Worm (Caenorhabditis elegans) whole organism, L2 larva: Measurements from ENCODE around the gene Y7A9D.1.

Experiments
- C34F6.9 ChIP-seq: fragments of 150-350 bp; optimal IDR thresholded peaks from 2 replicates; lab custom pipeline; 2014; ENCODE audit warnings: missing biosample characterization, missing genetic modification characterization
- F13H6.1 ChIP-seq: sonication (generic microtip); optimal IDR thresholded peaks from 2 replicates; lab custom pipeline; 2016; ENCODE audit warnings: missing genetic modification characterization, missing compliant biosample characterization
- Y55F3AM.14 ChIP-seq: fragments of 200-800 bp; sonication (Bioruptor generic); optimal IDR thresholded peaks from 2 replicates; lab custom pipeline; 2018; ENCODE audit warnings: mild to moderate bottlenecking, missing genetic modification characterization, missing compliant biosample characterization
- ZK546.5 ChIP-seq: sonication (generic microtip); optimal IDR thresholded peaks from 2 replicates; lab custom pipeline; 2017; ENCODE audit warnings: missing biosample characterization, missing genetic modification characterization
- alr-1 ChIP-seq: fragments of 150-350 bp; optimal IDR thresholded peaks from 2 replicates; lab custom pipeline; 2014; ENCODE audit warnings: missing biosample characterization, missing genetic modification characterization
- aly-2 ChIP-seq: fragments of 150-350 bp; optimal IDR thresholded peaks from 2 replicates; lab custom pipeline; 2014; ENCODE audit warnings: missing biosample characterization, missing genetic modification characterization
- ama-1 ChIP-seq: fragments of 150-350 bp; optimal IDR thresholded peaks from 2 replicates; lab custom pipeline; 2018; ENCODE audit warnings: inconsistent platforms
- blmp-1 ChIP-seq: sonication (generic microtip); optimal IDR thresholded peaks from 2 replicates; lab custom pipeline; 2017; ENCODE audit warnings: missing genetic modification characterization, mild to moderate bottlenecking, missing compliant biosample characterization, antibody characterized with exemption, moderate library complexity; ENCODE audit not compliant: insufficient read depth
- ceh-82 ChIP-seq: fragments of 150-350 bp; optimal IDR thresholded peaks from 2 replicates; lab custom pipeline; 2014; ENCODE audit warnings: missing biosample characterization, missing genetic modification characterization
- crh-2 ChIP-seq: sonication (generic microtip); optimal IDR thresholded peaks from 2 replicates; lab custom pipeline; 2017; ENCODE audit warnings: missing biosample characterization, missing genetic modification characterization
- dmd-4 ChIP-seq: sonication (generic microtip); optimal IDR thresholded peaks from 2 replicates; lab custom pipeline; 2017; ENCODE audit warnings: missing biosample characterization, missing genetic modification characterization
- elt-1 ChIP-seq: fragments of 150-350 bp; optimal IDR thresholded peaks from 2 replicates; lab custom pipeline; 2014; ENCODE audit warnings: missing biosample characterization, missing genetic modification characterization
- elt-3 ChIP-seq: sonication (generic microtip); optimal IDR thresholded peaks from 2 replicates; lab custom pipeline; 2017; ENCODE audit warnings: missing biosample characterization, missing genetic modification characterization
- gmeb-1 ChIP-seq: fragments of 150-350 bp; optimal IDR thresholded peaks from 2 replicates; lab custom pipeline; 2014; ENCODE audit warnings: missing biosample characterization, missing genetic modification characterization
- lin-11 ChIP-seq: fragments of 150-350 bp; sonication (generic microtip); optimal IDR thresholded peaks from 2 replicates; lab custom pipeline; 2014; ENCODE audit warnings: missing biosample characterization, missing genetic modification characterization, inconsistent platforms, mixed read lengths
- lin-13 ChIP-seq: fragments of 150-350 bp; optimal IDR thresholded peaks from 2 replicates; lab custom pipeline; 2014; ENCODE audit warnings: missing biosample characterization, missing genetic modification reagents, missing genetic modification characterization
- lin-39 ChIP-seq: fragments of 150-350 bp; optimal IDR thresholded peaks from 2 replicates; lab custom pipeline; 2014; ENCODE audit warnings: missing biosample characterization, missing genetic modification reagents, missing genetic modification characterization
- lsy-2 ChIP-seq, 2 experiments: fragments of 150-350 bp in 1 of 2; sonication (generic microtip) in 1 of 2; optimal IDR thresholded peaks; 2 replicates each; lab custom pipeline; 2014 to 2017; ENCODE audit warnings: missing biosample characterization in 2 of 2, missing genetic modification characterization in 2 of 2
- mab-5 ChIP-seq: fragments of 150-350 bp; optimal IDR thresholded peaks from 2 replicates; lab custom pipeline; 2014; ENCODE audit warnings: missing biosample characterization, missing genetic modification characterization
- mbf-1 ChIP-seq: sonication (generic microtip); optimal IDR thresholded peaks from 2 replicates; lab custom pipeline; 2017; ENCODE audit warnings: missing biosample characterization, missing genetic modification characterization
- mdl-1 ChIP-seq, 2 experiments: fragments of 150-350 bp in 1 of 2; sonication (generic microtip) in 1 of 2; optimal IDR thresholded peaks; 2 replicates each; lab custom pipeline; 2017; ENCODE audit warnings: missing biosample characterization in 2 of 2, missing genetic modification characterization in 2 of 2
- nhr-10 ChIP-seq: sonication (generic microtip); optimal IDR thresholded peaks from 2 replicates; lab custom pipeline; 2017; ENCODE audit warnings: missing biosample characterization, missing genetic modification characterization
- nhr-11 ChIP-seq: fragments of 150-350 bp; optimal IDR thresholded peaks from 2 replicates; lab custom pipeline; 2014; ENCODE audit warnings: missing biosample characterization, missing genetic modification characterization
- nhr-12 ChIP-seq: fragments of 150-350 bp; optimal IDR thresholded peaks from 2 replicates; lab custom pipeline; 2014; ENCODE audit warnings: missing biosample characterization, missing genetic modification characterization
- nhr-129 ChIP-seq: fragments of 150-350 bp; optimal IDR thresholded peaks from 2 replicates; lab custom pipeline; 2014; ENCODE audit warnings: missing biosample characterization, missing genetic modification characterization
- nhr-21 ChIP-seq: fragments of 150-350 bp; optimal IDR thresholded peaks from 2 replicates; lab custom pipeline; 2014; ENCODE audit warnings: missing biosample characterization, missing genetic modification characterization
- nhr-23 ChIP-seq: fragments of 150-350 bp; optimal IDR thresholded peaks from 2 replicates; lab custom pipeline; 2014; ENCODE audit warnings: missing biosample characterization, missing genetic modification reagents, missing genetic modification characterization
- nhr-25 ChIP-seq: fragments of 150-350 bp; sonication (generic microtip); optimal IDR thresholded peaks from 3 replicates; lab custom pipeline; 2014; ENCODE audit warnings: missing biosample characterization, missing genetic modification characterization
- nhr-6 ChIP-seq: fragments of 150-350 bp; optimal IDR thresholded peaks from 2 replicates; lab custom pipeline; 2014; ENCODE audit warnings: missing biosample characterization, missing genetic modification characterization
- nhr-77 ChIP-seq: fragments of 150-350 bp; optimal IDR thresholded peaks from 2 replicates; lab custom pipeline; 2014; ENCODE audit warnings: missing biosample characterization, missing genetic modification characterization
- peb-1 ChIP-seq: fragments of 150-350 bp; optimal IDR thresholded peaks from 2 replicates; lab custom pipeline; 2014; ENCODE audit warnings: missing biosample characterization, missing genetic modification characterization
- sem-4 ChIP-seq: fragments of 150-350 bp; optimal IDR thresholded peaks from 2 replicates; lab custom pipeline; 2014; ENCODE audit warnings: missing biosample characterization, missing genetic modification reagents, missing genetic modification characterization
- skn-1 ChIP-seq: sonication (generic microtip); optimal IDR thresholded peaks from 2 replicates; lab custom pipeline; 2017; ENCODE audit warnings: missing biosample characterization, missing genetic modification characterization
- sma-3 ChIP-seq: sonication (generic microtip); optimal IDR thresholded peaks from 2 replicates; lab custom pipeline; 2016; ENCODE audit warnings: missing genetic modification reagents, missing genetic modification characterization, missing compliant biosample characterization
- sma-9 ChIP-seq, 2 experiments: fragments of 150-350 bp in 1 of 2; sonication (generic microtip) in 1 of 2; optimal IDR thresholded peaks; 2 replicates each; lab custom pipeline; 2014 to 2016; ENCODE audit warnings: missing genetic modification characterization in 2 of 2, mild to moderate bottlenecking in 1 of 2, missing biosample characterization in 1 of 2, missing compliant biosample characterization in 1 of 2, missing genetic modification reagents in 1 of 2, moderate library complexity in 1 of 2
- unc-39 ChIP-seq: fragments of 150-350 bp; optimal IDR thresholded peaks from 2 replicates; lab custom pipeline; 2014; ENCODE audit warnings: missing biosample characterization, missing genetic modification characterization
- ztf-1 ChIP-seq: fragments of 200-800 bp; sonication (Bioruptor generic); conservative IDR thresholded peaks from 2 replicates; pipeline ENCODE4 v1.3.6; 2022; ENCODE audit warnings: missing genetic modification characterization, missing compliant biosample characterization
- ztf-11 ChIP-seq: sonication (generic microtip); optimal IDR thresholded peaks from 2 replicates; lab custom pipeline; 2017; ENCODE audit warnings: missing biosample characterization, missing genetic modification characterization
- ztf-4 ChIP-seq: fragments of 150-350 bp; optimal IDR thresholded peaks from 2 replicates; lab custom pipeline; 2014; ENCODE audit warnings: missing biosample characterization, missing genetic modification characterization

Y7A9D.1 gene

DNA sequence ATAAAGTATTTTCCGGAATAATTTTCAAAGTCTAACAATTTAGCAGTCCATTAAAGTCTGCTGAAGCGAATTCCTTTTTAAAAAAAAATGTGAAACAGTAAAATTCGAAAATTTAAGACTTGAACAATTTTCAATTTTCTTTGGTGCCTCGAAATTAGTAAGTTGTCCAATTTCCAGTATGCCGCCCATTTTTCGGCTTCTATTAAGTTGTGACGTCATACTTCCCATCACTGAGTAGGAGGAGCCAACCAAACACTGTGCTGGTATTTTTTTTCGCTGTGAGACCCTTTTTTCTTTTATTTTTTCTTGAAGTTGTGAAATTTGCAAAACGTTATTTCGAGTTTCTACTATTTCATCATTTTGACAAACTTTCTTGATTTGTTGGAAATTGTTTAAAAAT, 11.4 kb downstream of the Y7A9D.1 start:
- TF ChIP-seq F13H6.1 (tag; lab: Kevin White, UChicago) (no peak), gmeb-1 (tag; lab: Kevin White, UChicago) (no peak), lin-13 (GFP tag; lab: Kevin White, UChicago) (no peak), lsy-2 (tag; optimal IDR thresholded peaks at IDR 0.05; lab: Kevin White, UChicago) (no peak), unc-39 (tag; lab: Kevin White, UChicago) (no peak), alr-1 (tag; lab: Kevin White, UChicago) (no peak), nhr-11 (no peak), mdl-1 (tag; optimal IDR thresholded peaks at IDR 0.05; lab: Kevin White, UChicago) (no peak), ama-1 (lab: Kevin White, UChicago) (no peak), lin-39 (no peak), mbf-1 (tag; lab: Kevin White, UChicago) (no peak), nhr-10 (tag; lab: Kevin White, UChicago) (no peak), C34F6.9 (tag; lab: Kevin White, UChicago) (no peak), nhr-12 (tag; lab: Kevin White, UChicago) (no peak), nhr-21 (no peak), dmd-4 (tag; lab: Kevin White, UChicago) (no peak), elt-1 (tag; lab: Kevin White, UChicago) (no peak), elt-3 (no peak)
- TF ChIP-seq, all 48 proteins: peak for 0

DNA sequence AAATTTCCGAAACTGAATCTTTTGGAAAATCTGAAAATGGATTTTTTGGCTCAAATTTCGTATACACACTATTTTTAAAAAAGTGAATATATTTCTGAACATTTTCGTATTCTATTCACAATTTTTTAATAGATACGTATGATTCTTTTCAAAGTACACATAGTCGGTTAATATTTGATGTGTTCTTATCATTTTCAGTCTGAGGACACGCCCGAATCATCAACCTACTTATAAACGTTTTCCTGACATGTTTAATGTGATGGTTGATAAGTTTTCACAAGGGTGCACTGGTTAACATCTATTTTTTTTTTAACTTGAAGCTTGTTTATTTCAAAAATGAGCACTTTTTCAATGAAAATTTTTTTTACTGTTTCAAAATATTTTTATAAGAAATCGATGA, 17.4 kb downstream of the Y7A9D.1 start:
- TF ChIP-seq skn-1 (tag; lab: Kevin White, UChicago) (no peak), ZK546.5 (tag; lab: Kevin White, UChicago) (no peak), blmp-1 (no peak), nhr-10 (tag; lab: Kevin White, UChicago) (no peak), mbf-1 (tag; lab: Kevin White, UChicago) (no peak), ama-1 (lab: Kevin White, UChicago) (no peak), nhr-23 (tag; lab: Kevin White, UChicago) (no peak), alr-1 (tag; lab: Kevin White, UChicago) (no peak), mdl-1 (tag; optimal IDR thresholded peaks at IDR 0.05; lab: Kevin White, UChicago) (no peak), lin-11 (tag; lab: Kevin White, UChicago) (no peak), sma-3 (GFP tag; lab: Kevin White, UChicago) (no peak), crh-2 (tag; lab: Kevin White, UChicago) (no peak), nhr-11 (no peak), gmeb-1 (tag; lab: Kevin White, UChicago) (no peak), nhr-77 (tag; lab: Kevin White, UChicago) (no peak), nhr-6 (tag; lab: Kevin White, UChicago) (no peak), mab-5 (tag; lab: Kevin White, UChicago) (no peak), unc-39 (tag; lab: Kevin White, UChicago) (no peak)

DNA sequence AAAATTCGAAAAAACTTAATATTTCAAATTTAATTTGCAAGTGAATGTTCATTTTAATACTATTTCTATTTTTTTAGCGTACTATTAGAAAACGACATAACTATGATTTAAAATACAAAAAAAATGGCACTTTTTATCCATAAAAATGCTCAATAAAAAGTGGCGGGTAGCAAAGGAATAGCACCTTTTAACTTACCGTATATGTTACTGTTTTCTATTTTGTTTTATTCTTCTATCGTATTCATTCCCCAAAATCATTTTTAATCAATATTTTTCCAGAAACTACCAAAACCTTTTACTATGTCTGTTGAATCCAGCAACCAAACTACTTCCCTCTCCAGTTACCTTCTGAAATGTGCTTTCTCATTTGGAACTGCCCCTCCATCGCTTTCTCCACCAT, 31.3 kb downstream of the Y7A9D.1 start, which contains the start of gene C35D6.4:
C35D6.4 (plus strand) TSS at position 301 of the 400 bp plus-strand sequence.
- TF ChIP-seq sem-4 (no peak), ama-1 (lab: Kevin White, UChicago) (no peak), nhr-12 (tag; lab: Kevin White, UChicago) (no peak), nhr-6 (tag; lab: Kevin White, UChicago) (no peak), lin-39 (no peak), Y55F3AM.14 (no peak), skn-1 (tag; lab: Kevin White, UChicago) (no peak), ceh-82 (tag; lab: Kevin White, UChicago) (no peak), nhr-129 (tag; lab: Kevin White, UChicago) (no peak), elt-3 (no peak), C34F6.9 (tag; lab: Kevin White, UChicago) (no peak), peb-1 (no peak), nhr-10 (tag; lab: Kevin White, UChicago) (no peak), alr-1 (tag; lab: Kevin White, UChicago) (no peak), elt-1 (tag; lab: Kevin White, UChicago) (no peak), ZK546.5 (tag; lab: Kevin White, UChicago) (no peak), ztf-1 (no peak), dmd-4 (tag; lab: Kevin White, UChicago) (no peak), crh-2 (tag; lab: Kevin White, UChicago) (no peak)
- TF ChIP-seq, all 48 proteins: peak for 0

DNA sequence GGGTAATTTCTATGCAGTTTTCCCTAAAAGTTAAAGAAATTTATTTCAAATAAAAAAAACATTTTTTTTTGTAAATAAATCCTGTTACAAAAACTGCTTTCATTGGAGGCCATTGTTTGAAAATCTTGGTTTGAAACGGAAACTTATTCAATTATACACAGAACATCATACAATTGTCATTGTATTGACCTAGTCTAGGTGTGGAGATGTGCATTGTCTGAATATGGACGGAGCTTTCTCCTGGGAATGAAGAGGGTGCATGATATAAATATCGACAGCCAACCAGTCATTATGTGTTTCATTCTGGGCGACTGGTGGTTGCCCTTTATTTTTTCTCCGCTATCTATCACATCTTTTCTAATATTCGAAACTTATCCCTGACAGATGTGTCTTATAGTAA, 35.5 kb downstream of the Y7A9D.1 start, which contains the start of gene C35D6.3:
C35D6.3 (plus strand) TSS at position 301 of the 400 bp plus-strand sequence.
- TF ChIP-seq nhr-10 (tag; lab: Kevin White, UChicago), result no peak
- TF ChIP-seq ztf-4, result no peak
- TF ChIP-seq dmd-4 (tag; lab: Kevin White, UChicago), result no peak
- no peak for TF ChIP-seq blmp-1
- no peak for TF ChIP-seq nhr-23 (tag; lab: Kevin White, UChicago)
- TF ChIP-seq sma-9 (GFP tag; optimal IDR thresholded peaks at IDR 0.05; lab: Kevin White, UChicago), result no peak
- TF ChIP-seq sma-9 (tag; optimal IDR thresholded peaks at IDR 0.05; lab: Kevin White, UChicago), result no peak
- TF ChIP-seq mab-5 (tag; lab: Kevin White, UChicago), result no peak
- TF ChIP-seq aly-2 (tag; lab: Kevin White, UChicago), result no peak
- no peak for TF ChIP-seq nhr-25 (tag; lab: Kevin White, UChicago)
- TF ChIP-seq ztf-1, result no peak
- no peak for TF ChIP-seq skn-1 (tag; lab: Kevin White, UChicago)
- TF ChIP-seq peb-1, result no peak
- TF ChIP-seq sem-4, result no peak
- no peak for TF ChIP-seq nhr-77 (tag; lab: Kevin White, UChicago)
- TF ChIP-seq alr-1 (tag; lab: Kevin White, UChicago), result no peak
- no peak for TF ChIP-seq mdl-1 (tag; optimal IDR thresholded peaks at IDR 0.05; lab: Kevin White, UChicago)
- TF ChIP-seq ztf-11, result no peak
